Worm (Caenorhabditis elegans) whole organism, late embryonic: Measurements from ENCODE around the gene F31D5.7.

Source experiments
- C08G9.2 ChIP-seq: sonication (generic microtip); optimal IDR thresholded peaks from 2 replicates; lab custom pipeline; 2016; ENCODE audit warnings: mild to moderate bottlenecking, missing genetic modification characterization, moderate library complexity, missing compliant biosample characterization
- ama-1 ChIP-seq: fragments of 150-350 bp; optimal IDR thresholded peaks from 2 replicates; lab custom pipeline; 2014
- ceh-19 ChIP-seq: fragments of 200-800 bp; sonication (Bioruptor generic); optimal IDR thresholded peaks from 2 replicates; lab custom pipeline; 2018; ENCODE audit warnings: mild to moderate bottlenecking, missing genetic modification characterization, missing compliant biosample characterization

DNA sequence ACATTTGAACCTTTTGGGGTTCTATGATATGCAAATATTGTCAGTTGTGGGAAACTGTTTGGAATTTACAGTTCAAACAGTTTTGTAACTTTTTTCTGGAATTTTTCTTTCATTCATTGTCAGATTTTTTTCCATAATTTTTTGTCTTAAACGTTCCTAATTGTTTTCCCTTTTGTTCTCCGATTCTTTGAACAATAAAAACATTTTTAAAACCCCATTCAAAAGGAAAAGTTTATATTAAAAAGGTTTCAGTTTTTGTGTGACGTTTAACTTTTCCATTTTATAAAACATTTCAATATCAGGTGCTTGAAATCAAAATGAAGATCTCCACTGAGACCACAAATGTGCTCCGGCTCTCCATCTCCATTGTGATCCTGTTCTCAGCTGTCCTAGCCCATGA, 7.8 kb downstream of the F31D5.7 start, which contains the start of gene F31D5.1:
- TF ChIP-seq C08G9.2 (tag; lab: Kevin White, UChicago) (no peak), ama-1 (lab: Kevin White, UChicago) (no peak), ceh-19 (no peak)
